Worm (Caenorhabditis elegans) whole organism, L4/young adult: ENCODE measurements around the gene C06H5.6.
"Not testable (repeated sequence)": the region's sequence is repeated elsewhere in the genome, so short reads cannot be mapped to it uniquely, and the experiment has no call there.

ENCODE experiments used
- W03F9.2 ChIP-seq: fragments of 150-350 bp; optimal IDR thresholded peaks from 2 replicates; lab custom pipeline; 2014; ENCODE audit warnings: missing biosample characterization, missing genetic modification characterization
- dao-5 ChIP-seq: sonication (generic microtip); optimal IDR thresholded peaks from 2 replicates; lab custom pipeline; 2016; ENCODE audit warnings: missing genotype, missing genetic modification characterization, moderate library complexity, missing compliant biosample characterization
- him-1 ChIP-seq: sonication (generic microtip); optimal IDR thresholded peaks from 2 replicates; lab custom pipeline; 2016; ENCODE audit warnings: missing genotype, missing genetic modification reagents, missing genetic modification characterization, missing compliant biosample characterization

Gene C06H5.6

DNA sequence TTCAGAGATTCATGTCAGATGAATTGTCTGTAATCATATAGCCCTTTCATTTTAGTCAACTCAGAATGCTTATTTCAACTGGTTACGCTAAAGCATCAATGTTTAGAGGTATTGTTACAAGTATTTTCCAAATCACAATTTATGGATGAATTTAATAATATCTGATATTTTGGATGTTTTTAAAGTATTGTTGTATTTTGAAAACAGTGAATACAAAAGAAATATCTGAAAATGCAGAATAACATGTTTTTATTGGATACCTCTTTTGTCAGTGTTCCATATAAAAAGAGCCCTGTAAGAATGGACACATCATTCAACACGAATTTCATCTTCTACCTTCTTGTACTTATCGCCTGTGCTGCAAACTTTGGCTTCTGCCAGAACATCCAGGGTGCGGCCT is 5.7 kb upstream of the C06H5.6 start, which contains the start of gene C06H5.12:
TSS of gene C06H5.12 (plus strand) at position 301 of the 400 bp plus-strand sequence.
- TF ChIP-seq dao-5, him-1, W03F9.2 (tag; lab: Kevin White, UChicago): not testable (repeated sequence)

- TF ChIP-seq W03F9.2, him-1, dao-5 (tag; lab: Kevin White, UChicago): not testable (repeated sequence)
Measured at ce11 chrV:17893959-17894358, 5.2 kb upstream of the C06H5.6 start, which contains the start of gene C06H5.11. TSS of gene C06H5.11 (minus strand) at chrV:17894059.

DNA sequence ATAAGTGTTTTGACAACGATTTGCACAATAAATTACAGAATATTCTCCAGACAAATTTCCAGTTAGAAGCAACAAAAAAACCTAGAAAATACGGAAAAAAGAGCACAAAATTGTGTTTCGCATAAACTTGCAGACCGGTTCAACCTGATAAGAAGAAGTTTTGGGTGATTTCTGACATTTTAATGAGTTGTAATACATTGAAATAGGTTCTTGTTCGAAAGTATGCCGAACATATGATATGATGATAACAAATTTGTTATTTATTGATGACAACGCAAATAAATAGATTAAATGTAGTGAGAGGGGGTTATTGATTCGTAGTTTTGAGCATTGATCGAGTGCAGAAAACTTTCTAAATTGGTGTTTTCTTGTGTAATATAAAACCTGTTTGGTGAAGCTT is 2.5 kb upstream of the C06H5.6 start:
- TF ChIP-seq dao-5 (tag; lab: Kevin White, UChicago) (no peak), W03F9.2 (tag; lab: Kevin White, UChicago) (no peak), him-1 (tag; lab: Kevin White, UChicago) (no peak)

DNA sequence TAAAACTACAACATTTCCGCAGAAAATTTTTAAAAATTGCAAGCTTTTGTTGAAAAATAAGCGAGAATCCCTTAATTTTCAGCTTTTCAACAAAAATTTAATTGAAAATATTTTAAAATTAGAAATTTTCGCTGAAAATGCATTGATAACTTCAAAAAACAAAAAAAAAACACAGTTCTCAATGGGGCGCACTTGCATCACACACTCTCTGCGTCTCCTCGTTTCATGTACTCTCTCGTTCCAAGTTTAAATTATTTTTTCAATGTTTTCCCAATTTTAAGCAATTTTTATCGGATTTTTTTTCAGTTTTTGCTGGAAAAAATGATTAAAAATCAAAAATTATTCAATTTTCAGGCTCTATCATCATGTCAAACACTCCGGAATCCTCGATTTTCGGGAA is 17.7 kb downstream of the C06H5.6 start, which contains the start of gene phf-14:
TSS of gene phf-14 (plus strand) at position 345 of the 400 bp plus-strand sequence.
- TF ChIP-seq W03F9.2 (tag; lab: Kevin White, UChicago) (peak; percentile 76), dao-5 (tag; lab: Kevin White, UChicago) (no peak), him-1 (tag; lab: Kevin White, UChicago) (no peak)

DNA sequence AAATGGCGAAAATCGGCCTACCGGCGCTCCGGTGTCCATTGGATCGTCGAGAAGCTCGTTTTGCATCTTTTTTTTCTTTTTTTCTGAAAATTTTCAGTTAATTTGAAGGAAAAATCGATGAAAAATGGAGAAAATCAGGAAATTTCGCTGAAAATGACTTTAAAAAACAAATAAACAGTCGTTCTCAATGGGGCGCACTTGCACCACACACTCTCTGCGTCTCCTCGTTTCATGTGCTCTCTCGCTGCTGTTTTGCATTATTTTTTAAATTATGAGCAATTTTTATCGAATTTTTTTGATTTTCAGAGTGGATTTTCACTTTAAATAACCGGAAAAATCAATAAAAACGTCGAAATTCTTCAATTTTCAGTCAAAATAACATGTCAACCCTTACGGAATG is 18.2 kb downstream of the C06H5.6 start, which contains the start of gene csn-1:
TSS of gene csn-1 (minus strand) at position 83 of the 400 bp plus-strand sequence.
- TF ChIP-seq dao-5 (tag; lab: Kevin White, UChicago) (no peak), him-1 (tag; lab: Kevin White, UChicago) (no peak), W03F9.2 (tag; lab: Kevin White, UChicago) (no peak)

- TF ChIP-seq dao-5, W03F9.2, him-1 (tag; lab: Kevin White, UChicago): not testable (repeated sequence)
Measured at ce11 chrV:17865309-17865708, 23.5 kb downstream of the C06H5.6 start, which contains the start of gene Y59A8A.8. TSS of gene Y59A8A.8 (plus strand) at chrV:17865609.

DNA sequence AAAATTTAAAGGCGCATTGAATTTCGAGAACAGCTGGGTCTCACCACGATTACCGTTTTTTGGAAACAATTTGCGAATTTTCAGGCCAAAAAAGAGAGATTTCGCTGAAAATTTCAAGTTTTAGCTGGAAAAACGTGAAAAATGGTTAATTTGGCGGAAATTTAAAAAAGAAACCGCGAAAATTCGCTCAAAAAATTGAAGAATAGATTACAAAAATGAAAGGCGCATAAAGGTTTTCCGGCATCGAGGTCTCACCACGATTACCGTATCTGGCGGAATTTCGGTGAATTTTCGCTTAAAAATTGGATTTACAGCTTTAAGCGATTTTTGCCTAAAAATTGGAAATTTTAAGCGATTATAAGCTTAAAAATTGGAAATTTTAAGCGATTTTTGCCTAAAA is 29.3 kb downstream of the C06H5.6 start:
- TF ChIP-seq dao-5 (tag; lab: Kevin White, UChicago), result no peak
- TF ChIP-seq W03F9.2 (tag; lab: Kevin White, UChicago), result no peak
- no peak for TF ChIP-seq him-1 (tag; lab: Kevin White, UChicago)

- no peak for TF ChIP-seq him-1 (tag; lab: Kevin White, UChicago)
- TF ChIP-seq dao-5 (tag; lab: Kevin White, UChicago), result no peak
- TF ChIP-seq W03F9.2 (tag; lab: Kevin White, UChicago), result no peak
Measured at ce11 chrV:17859065-17859464, 29.7 kb downstream of the C06H5.6 start.

- TF ChIP-seq him-1 (tag; lab: Kevin White, UChicago) (peak; percentile 71), W03F9.2 (tag; lab: Kevin White, UChicago) (no peak), dao-5 (tag; lab: Kevin White, UChicago) (no peak)
Measured at ce11 chrV:17857901-17858300, 30.9 kb downstream of the C06H5.6 start.

DNA sequence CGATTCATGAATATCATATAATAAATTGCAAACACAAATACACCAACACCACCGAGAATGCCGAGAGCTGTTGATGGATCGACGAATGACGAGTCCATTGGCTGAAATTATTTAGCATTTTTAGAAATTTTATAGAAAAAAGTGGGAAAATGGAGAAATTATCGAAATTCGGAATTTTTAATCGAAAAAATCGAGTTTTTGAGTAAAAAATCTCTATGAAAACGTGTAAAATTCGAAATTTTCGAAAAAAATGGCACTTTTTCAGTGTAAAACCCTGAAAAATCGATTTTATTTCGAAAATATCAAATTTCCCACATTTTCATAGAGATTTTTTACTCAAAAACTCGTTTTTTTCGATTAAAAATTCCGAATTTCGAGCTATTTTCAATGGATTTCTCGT is 32.9 kb downstream of the C06H5.6 start, which contains the start of gene tcc-1:
TSS of gene tcc-1 (minus strand) at position 101 of the 400 bp plus-strand sequence.
- TF ChIP-seq him-1 (tag; lab: Kevin White, UChicago) (no peak), W03F9.2 (tag; lab: Kevin White, UChicago) (no peak), dao-5 (tag; lab: Kevin White, UChicago) (no peak)

- no peak for TF ChIP-seq dao-5 (tag; lab: Kevin White, UChicago)
- TF ChIP-seq W03F9.2 (tag; lab: Kevin White, UChicago), result no peak
- TF ChIP-seq him-1 (tag; lab: Kevin White, UChicago), result no peak
Measured at ce11 chrV:17845370-17845967, 43.3 kb downstream of the C06H5.6 start.

DNA sequence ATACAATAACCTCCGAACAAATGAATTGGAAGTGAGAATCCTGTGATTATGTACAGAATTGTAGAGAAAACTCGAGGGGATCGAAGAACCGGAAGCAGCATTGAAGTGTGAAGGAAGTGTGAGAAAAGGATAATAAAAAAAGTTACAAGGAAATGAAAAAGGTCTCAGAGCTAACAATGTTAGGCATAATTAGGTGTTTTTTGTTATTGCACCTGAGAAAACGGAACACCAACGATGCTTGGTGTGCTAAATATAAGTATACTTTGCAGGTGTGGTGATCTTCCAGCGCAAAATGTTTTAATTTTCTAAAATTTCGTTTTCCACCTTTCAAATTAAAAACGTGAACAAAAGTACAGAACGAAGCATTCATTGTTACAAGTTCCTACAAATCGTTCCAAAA is 44.7 kb downstream of the C06H5.6 start, which contains the start of gene srh-286:
TSS of gene srh-286 (minus strand) at position 101 of the 400 bp plus-strand sequence.
- TF ChIP-seq him-1 (tag; lab: Kevin White, UChicago), result no peak
- TF ChIP-seq W03F9.2 (tag; lab: Kevin White, UChicago), result no peak
- TF ChIP-seq dao-5 (tag; lab: Kevin White, UChicago), result no peak

DNA sequence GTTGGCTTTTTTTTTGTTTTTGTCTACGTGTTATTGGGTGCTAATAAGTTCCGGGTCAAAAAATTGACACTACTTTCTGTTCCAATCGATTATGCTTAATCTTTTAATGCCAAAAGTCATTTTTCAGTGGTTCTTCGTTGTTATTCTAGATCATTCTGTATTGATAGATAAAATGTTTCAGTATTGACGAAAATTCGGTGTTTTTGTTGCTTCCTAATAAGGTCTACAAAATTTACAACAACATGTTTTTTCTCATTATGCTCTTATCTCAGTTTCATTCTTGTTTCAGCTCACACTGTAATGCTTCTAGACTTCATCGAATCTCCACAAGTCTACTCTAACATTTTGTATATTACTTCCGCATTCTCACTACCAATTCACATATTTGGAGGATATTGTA is 57.4 kb downstream of the C06H5.6 start, which contains the start of gene srh-303:
TSS of gene srh-303 (plus strand) at position 301 of the 400 bp plus-strand sequence.
- TF ChIP-seq dao-5 (tag; lab: Kevin White, UChicago) (no peak), W03F9.2 (tag; lab: Kevin White, UChicago) (no peak), him-1 (tag; lab: Kevin White, UChicago) (no peak)
